Worm (Caenorhabditis elegans) whole organism, L4 larva: ENCODE data around the gene ttr-35.

ENCODE experiments used
- F26F4.8 ChIP-seq: fragments of 200-800 bp; sonication (Bioruptor generic); conservative IDR thresholded peaks from 2 replicates; pipeline ENCODE4 v1.3.6; 2022; ENCODE audit warnings: missing genetic modification characterization, missing compliant biosample characterization
- lin-15B ChIP-seq: fragments of 150-350 bp; sonication (generic microtip); optimal IDR thresholded peaks from 3 replicates; lab custom pipeline; 2014; ENCODE audit warnings: missing biosample characterization, missing genetic modification characterization
- lin-39 ChIP-seq: fragments of 150-350 bp; optimal IDR thresholded peaks from 2 replicates; lab custom pipeline; 2014; ENCODE audit warnings: missing biosample characterization, missing genetic modification reagents, missing genetic modification characterization
- mdl-1 ChIP-seq, 2 experiments: fragments of 150-350 bp in 1 of 2; sonication (generic microtip) in 1 of 2; optimal IDR thresholded peaks; 2 replicates each; lab custom pipeline; 2014 to 2017; ENCODE audit warnings: missing biosample characterization in 2 of 2, missing genetic modification characterization in 2 of 2
- nhr-41 ChIP-seq: fragments of 200-800 bp; sonication (Bioruptor generic); IDR thresholded peaks from 2 replicates; pipeline ENCODE4 v1.3.6; 2022; ENCODE audit warnings: missing genetic modification reagents, missing genetic modification characterization, missing compliant biosample characterization

DNA sequence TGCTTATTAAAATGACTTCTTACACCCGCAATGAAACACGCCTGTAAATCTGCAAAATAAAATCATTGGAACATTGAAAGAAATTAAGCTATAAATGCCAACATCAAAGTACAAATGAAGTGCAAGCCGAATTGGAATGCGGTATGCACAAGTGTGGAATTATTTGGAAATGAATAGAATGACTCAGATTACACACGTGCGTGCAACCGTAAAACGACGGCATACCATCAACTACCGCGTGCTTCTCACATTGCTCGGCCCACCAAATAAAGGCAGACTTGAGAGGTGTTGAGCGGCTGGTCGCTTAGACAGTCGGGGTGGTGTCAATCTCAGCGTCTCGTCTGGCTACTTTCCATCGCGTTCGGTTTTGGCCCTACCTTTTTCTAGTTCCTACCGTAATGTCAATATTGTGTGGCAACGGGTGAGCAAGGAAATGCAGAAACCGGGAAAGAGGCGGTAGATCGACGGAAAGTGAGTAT lies 50.3 kb downstream of the ttr-35 start, which contains the start of gene aaim-1:
- TF ChIP-seq lin-39 (tag; lab: Kevin White, UChicago) (no peak), F26F4.8 (GFP tag; lab: Robert Waterston, UW) (no peak), mdl-1 (tag; optimal IDR thresholded peaks at IDR 0.05; lab: Kevin White, UChicago) (no peak), lin-15B (tag; lab: Kevin White, UChicago) (no peak), nhr-41 (GFP tag; lab: Robert Waterston, UW) (no peak)
